Worm (Caenorhabditis elegans): Measurements from ENCODE around the gene C25F9.9.

The C25F9.9 gene

ce11 chrV:19391242-19391641, 25.2 kb upstream of the C25F9.9 start:
- TF ChIP-seq mdl-1 (tag; optimal IDR thresholded peaks at IDR 0.05) (peak in 1 of 2 experiments; percentile 26), hmg-1.1 (GFP tag; IDR thresholded peaks at IDR 0.05) (peak; percentile 22; the same call in 1 of the 2 replicates), lin-15B (tag; optimal IDR thresholded peaks at IDR 0.05) (no peak)

ce11 chrV:19394750-19395149, 21.7 kb upstream of the C25F9.9 start, which contains the start of gene C25F9.8:
TSS of gene C25F9.8 (plus strand) at chrV:19395050.
- TF ChIP-seq ceh-82 (tag; optimal IDR thresholded peaks at IDR 0.05) (no peak), saeg-2 (GFP tag; IDR thresholded peaks at IDR 0.05) (no peak), hmg-1.1 (GFP tag; IDR thresholded peaks at IDR 0.05) (no peak), ceh-28 (tag; optimal IDR thresholded peaks at IDR 0.05) (no peak), daf-12 (tag; optimal IDR thresholded peaks at IDR 0.05) (no peak), F10B5.3 (tag; optimal IDR thresholded peaks at IDR 0.05) (no peak), F44E2.7 (GFP tag; IDR thresholded peaks at IDR 0.05) (no peak), pqm-1 (tag; optimal IDR thresholded peaks at IDR 0.05) (no peak), lin-38 (GFP tag; IDR thresholded peaks at IDR 0.05) (no peak), dmd-9 (GFP tag; IDR thresholded peaks at IDR 0.05) (no peak), zip-11 (GFP tag; IDR thresholded peaks at IDR 0.05) (no peak), madf-5 (GFP tag; IDR thresholded peaks at IDR 0.05) (no peak), snpc-1.2 (GFP tag; IDR thresholded peaks at IDR 0.05) (no peak)

- TF ChIP-seq lsy-2 (tag; optimal IDR thresholded peaks at IDR 0.05) = no peak
- peak in 1 of 2 experiments; percentile 62 for TF ChIP-seq unc-62 (GFP tag; optimal IDR thresholded peaks at IDR 0.05 in 1 of 2)
- no peak for TF ChIP-seq unc-62 (tag; optimal IDR thresholded peaks at IDR 0.05)
- 0 out of 2 replicates have a peak, but pooled peaks have one; percentile 34 for TF ChIP-seq lin-38 (GFP tag; IDR thresholded peaks at IDR 0.05)
These were observed 19.7 kb upstream of the C25F9.9 start for ce11 chrV:19396576-19397313.

ce11 chrV:19398396-19398795, 18.0 kb upstream of the C25F9.9 start:
- TF ChIP-seq spr-3 (GFP tag; optimal IDR thresholded peaks at IDR 0.05) (no peak), hlh-11 (tag; optimal IDR thresholded peaks at IDR 0.05) (no peak), set-16 (GFP tag; IDR thresholded peaks at IDR 0.05) (no peak), madf-5 (GFP tag; IDR thresholded peaks at IDR 0.05) (no peak)

- TF ChIP-seq daf-8 (GFP tag; IDR thresholded peaks at IDR 0.05) = no peak
- TF ChIP-seq lsy-2 (tag; optimal IDR thresholded peaks at IDR 0.05) = no peak
- TF ChIP-seq ctbp-1 (GFP tag; IDR thresholded peaks at IDR 0.05) = no peak
- no peak for TF ChIP-seq dve-1 (tag; optimal IDR thresholded peaks at IDR 0.05; ENCODE audit: insufficient read depth)
- TF ChIP-seq php-3 (GFP tag; IDR thresholded peaks at IDR 0.05) = no peak
- TF ChIP-seq ceh-20 (GFP tag; IDR thresholded peaks at IDR 0.05) = no peak
- TF ChIP-seq ama-1 (optimal IDR thresholded peaks at IDR 0.05) = no peak
- TF ChIP-seq T26A8.4 (GFP tag; IDR thresholded peaks at IDR 0.05) = no peak
- TF ChIP-seq dpl-1 (GFP tag; optimal IDR thresholded peaks at IDR 0.05) = no peak
- TF ChIP-seq fkh-10 (GFP tag; optimal IDR thresholded peaks at IDR 0.05) = no peak
- TF ChIP-seq daf-19 (GFP tag; conservative IDR thresholded peaks at IDR 0.05) = no peak
- TF ChIP-seq daf-16 (GFP tag; optimal IDR thresholded peaks at IDR 0.05) = no peak
- no peak for TF ChIP-seq daf-16 (tag; optimal IDR thresholded peaks at IDR 0.05)
- no peak for TF ChIP-seq hlh-30 (tag; optimal IDR thresholded peaks at IDR 0.05; ENCODE audit: insufficient read depth)
- TF ChIP-seq Y75B8A.6 (GFP tag; IDR thresholded peaks at IDR 0.05) = no peak
- TF ChIP-seq aly-2 (tag; optimal IDR thresholded peaks at IDR 0.05) = no peak
- no peak for TF ChIP-seq lin-29 (GFP tag; IDR thresholded peaks at IDR 0.05)
- no peak for TF ChIP-seq ztf-7 (tag; optimal IDR thresholded peaks at IDR 0.05)
- no peak for TF ChIP-seq pqm-1 (tag; optimal IDR thresholded peaks at IDR 0.05)
- TF ChIP-seq F10B5.3 (tag; optimal IDR thresholded peaks at IDR 0.05) = no peak
These were observed 17.5 kb upstream of the C25F9.9 start, which contains the start of gene C25F9.13 for ce11 chrV:19398882-19399281. TSS of gene C25F9.13 (minus strand) at chrV:19398982.
